Fruit fly (Drosophila melanogaster) whole organism: Measurements from ENCODE around the gene CG12075.

Source experiments
- CG8478 ChIP-seq: fragments of >200 bp; optimal IDR thresholded peaks from 2 replicates; lab custom pipeline; 2018; ENCODE audit warnings: inconsistent platforms
- EcR ChIP-seq, 2 experiments: fragments of >200 bp; optimal IDR thresholded peaks; 2 replicates each; lab custom pipeline; 2017; ENCODE audit warnings: missing biosample characterization in 2 of 2, missing genetic modification characterization in 2 of 2, missing genetic modification reagents in 2 of 2
- pan ChIP-seq: fragments of >200 bp; optimal IDR thresholded peaks from 2 replicates; lab custom pipeline; 2017
- psq ChIP-seq: fragments of >200 bp; optimal IDR thresholded peaks from 2 replicates; lab custom pipeline; 2017
- usp ChIP-seq: fragments of >200 bp; optimal IDR thresholded peaks from 2 replicates; lab custom pipeline; 2017; ENCODE audit warnings: missing biosample characterization, missing genetic modification characterization, mixed read lengths

DNA sequence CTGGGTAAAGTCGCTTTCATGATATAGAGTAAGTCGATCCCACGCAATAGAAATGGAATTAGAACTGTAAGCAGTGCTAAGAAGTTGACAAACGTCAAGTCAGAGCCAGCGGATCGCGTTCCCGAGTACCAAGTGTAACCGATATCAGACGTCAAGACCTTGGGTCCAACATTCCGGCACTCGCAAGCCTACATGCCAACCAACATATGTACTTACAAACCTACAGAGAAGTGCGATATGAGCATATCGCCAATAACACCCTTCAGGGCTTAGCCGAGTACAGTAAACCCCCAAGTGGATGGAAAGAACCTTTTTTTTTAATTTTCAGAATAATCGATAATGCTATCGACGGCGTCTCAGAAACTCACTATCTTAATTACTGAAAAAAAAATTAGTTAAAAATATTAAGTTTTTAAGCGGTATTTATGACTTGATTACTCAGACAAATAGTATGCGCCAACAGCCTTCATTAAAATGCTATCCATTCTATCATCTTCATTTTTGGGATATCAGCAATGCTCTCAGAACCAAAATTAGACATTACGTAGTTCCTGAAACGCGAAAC, 54.4 kb downstream of the CG12075 start:
- no peak for TF ChIP-seq psq
- no peak for TF ChIP-seq usp (GFP tag; lab: Kevin White, UChicago)
- no peak for TF ChIP-seq pan
- TF ChIP-seq EcR (GFP tag; optimal IDR thresholded peaks at IDR 0.05; lab: Kevin White, UChicago) = no peak
- TF ChIP-seq CG8478 (lab: Kevin White, UChicago) = no peak
